Worm (Caenorhabditis elegans) whole organism, L3 larva: Measurements from ENCODE around the gene Y57A10A.29.

Source experiments
- ceh-9 ChIP-seq: sonication (generic microtip); optimal IDR thresholded peaks from 2 replicates; lab custom pipeline; 2018; ENCODE audit warnings: missing biosample characterization, missing genetic modification characterization
- egl-27 ChIP-seq: sonication (generic microtip); optimal IDR thresholded peaks from 4 replicates; lab custom pipeline; 2017; ENCODE audit warnings: missing biosample characterization, missing genetic modification reagents, missing genetic modification characterization
- lin-15B ChIP-seq: fragments of 150-350 bp; optimal IDR thresholded peaks from 2 replicates; lab custom pipeline; 2014; ENCODE audit warnings: missing biosample characterization, missing genetic modification characterization
- nhr-237 ChIP-seq: fragments of 150-350 bp; optimal IDR thresholded peaks from 2 replicates; lab custom pipeline; 2014; ENCODE audit warnings: missing biosample characterization, missing genetic modification characterization
- unc-62 ChIP-seq: fragments of 150-350 bp; sonication (generic microtip); optimal IDR thresholded peaks from 4 replicates; lab custom pipeline; 2014; ENCODE audit warnings: missing biosample characterization, missing genetic modification reagents, missing genetic modification characterization

DNA sequence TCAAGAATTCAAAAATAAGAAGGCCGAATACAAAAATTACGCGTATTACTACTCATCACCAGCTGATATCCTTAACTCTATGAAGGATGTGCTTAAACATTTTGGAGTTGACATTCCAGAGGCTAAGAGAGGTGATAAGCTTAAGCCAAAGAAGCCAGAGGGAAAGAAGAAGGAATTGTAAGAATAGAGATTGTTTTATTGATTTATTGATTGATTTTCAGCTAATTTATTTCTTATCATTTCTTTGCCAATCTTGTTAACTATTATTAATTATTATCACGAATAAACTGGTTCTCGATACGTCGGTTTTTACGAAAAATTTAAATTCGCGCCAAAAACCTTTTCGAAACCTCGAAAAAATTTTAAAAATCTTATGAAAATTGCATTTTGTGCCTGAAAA, 37.6 kb upstream of the Y57A10A.29 start:
- TF ChIP-seq unc-62 (no peak), lin-15B (tag; lab: Kevin White, UChicago) (no peak), egl-27 (tag; lab: Kevin White, UChicago) (no peak), ceh-9 (tag; lab: Kevin White, UChicago) (no peak), nhr-237 (tag; lab: Kevin White, UChicago) (no peak)
